Fruit fly (Drosophila melanogaster): Measurements from ENCODE around the gene CG7542.

DNA sequence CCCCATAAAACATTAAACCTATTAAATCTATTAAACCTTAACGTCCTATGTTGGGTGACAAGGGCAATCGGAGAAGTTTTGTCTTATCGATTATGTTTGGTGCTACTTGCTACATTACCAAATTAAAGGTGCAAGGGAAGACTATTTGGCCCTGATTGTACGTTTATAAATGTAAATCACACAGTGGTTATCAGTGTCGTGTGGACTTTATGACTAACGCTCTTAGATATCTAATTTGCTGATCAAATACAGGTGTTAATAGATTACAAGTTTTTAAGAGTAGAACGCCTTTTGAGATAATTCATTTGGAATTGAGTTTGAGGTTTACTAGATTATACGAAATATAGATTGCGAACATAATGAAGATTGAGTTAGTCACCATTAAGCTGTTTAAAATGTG lies 10.7 kb upstream of the CG7542 start:
- TF ChIP-seq crc (GFP tag; optimal IDR thresholded peaks at IDR 0.05) = no peak
- no peak for TF ChIP-seq luna (GFP tag; optimal IDR thresholded peaks at IDR 0.05)
- no peak for TF ChIP-seq sna (GFP tag; IDR thresholded peaks at IDR 0.05; ENCODE audit: partially characterized antibody)
- TF ChIP-seq dpn (GFP tag; optimal IDR thresholded peaks at IDR 0.05) = no peak
- no peak for TF ChIP-seq CG12769 (tag; optimal IDR thresholded peaks at IDR 0.05)
- no peak for TF ChIP-seq HLHmδ (GFP tag; optimal IDR thresholded peaks at IDR 0.05)
- TF ChIP-seq slbo (GFP tag; IDR thresholded peaks at IDR 0.05) = no peak
- no peak for TF ChIP-seq CG15073 (GFP tag; optimal IDR thresholded peaks at IDR 0.05)
- 0 out of 2 replicates have a peak, but pooled peaks have one; percentile 13 for TF ChIP-seq Atf6 (GFP tag; IDR thresholded peaks at IDR 0.05)
- TF ChIP-seq mirr (GFP tag; optimal IDR thresholded peaks at IDR 0.05) = peak; percentile 66
- no peak for TF ChIP-seq nom (GFP tag; optimal IDR thresholded peaks at IDR 0.05)

All from whole organism, embryonic.